Fruit fly (Drosophila melanogaster): ENCODE data around the gene CG5953.

CG5953 gene

dm6 chr2L:16491752-16492616 lies 40.7 kb downstream of the CG5953 start:
- TF ChIP-seq Sry-δ (GFP tag; optimal IDR thresholded peaks at IDR 0.05) (no peak), Dip2 (GFP tag; IDR thresholded peaks at IDR 0.05) (no peak), Stat92E (GFP tag; optimal IDR thresholded peaks at IDR 0.05) (peak in 1 of 3 experiments; percentile 17), CG2199 (GFP tag; IDR thresholded peaks at IDR 0.05) (no peak; the same call in 2 of the 3 replicates), CG6654 (GFP tag; optimal IDR thresholded peaks at IDR 0.05) (peak; percentile 98), CG10543 (GFP tag; optimal IDR thresholded peaks at IDR 0.05) (peak; percentile 19), bsh (GFP tag; optimal IDR thresholded peaks at IDR 0.05) (peak in 1 of 2 experiments; percentile 3), cg (GFP tag; optimal IDR thresholded peaks at IDR 0.05) (peak; percentile 52), Jarid2 (GFP tag; optimal IDR thresholded peaks at IDR 0.05) (peak; percentile 20), mirr (GFP tag; optimal IDR thresholded peaks at IDR 0.05) (peak; percentile 8), lola (GFP tag; optimal IDR thresholded peaks at IDR 0.05) (peak in 1 of 3 experiments; percentile 32), crol (GFP tag; IDR thresholded peaks at IDR 0.05) (peak; percentile 81), ftz-f1 (GFP tag; optimal IDR thresholded peaks at IDR 0.05) (peak; percentile 22), CG15269 (tag; optimal IDR thresholded peaks at IDR 0.05) (no peak), cad (GFP tag; optimal IDR thresholded peaks at IDR 0.05) (peak; percentile 81), hth (optimal IDR thresholded peaks at IDR 0.05) (no peak)

DNA sequence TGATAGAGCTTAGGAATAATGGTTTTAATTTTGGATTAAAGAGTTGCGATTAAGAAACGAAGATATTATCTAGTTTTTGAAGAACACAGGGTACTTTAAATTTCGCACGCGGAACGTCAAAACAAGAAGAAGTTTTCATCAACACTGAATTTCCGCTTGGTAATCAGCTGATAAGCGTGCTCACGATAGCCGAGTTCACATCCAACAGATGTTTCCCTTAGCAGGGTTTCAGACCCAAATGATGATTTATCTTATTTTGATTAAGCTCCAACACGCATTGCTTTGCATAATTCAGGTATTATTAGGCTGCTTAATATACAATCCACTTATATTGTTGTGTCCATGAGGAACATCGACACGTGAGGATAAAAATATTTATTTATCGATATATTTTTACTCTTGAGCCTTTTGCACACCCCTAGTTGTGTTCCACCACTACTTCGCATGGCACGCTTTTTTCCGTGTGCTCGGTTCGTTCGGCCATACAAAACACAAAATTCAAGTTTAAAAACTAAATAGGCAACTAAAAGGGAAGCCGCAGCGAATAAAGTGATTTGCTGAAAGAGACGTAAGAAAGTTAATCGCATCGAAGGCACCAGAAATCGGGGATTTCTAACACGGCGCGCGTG lies 41.4 kb downstream of the CG5953 start, which contains the start of gene Tpr2:
TSS of gene Tpr2 (plus strand) at position 418 of the 629 bp plus-strand sequence.
- TF ChIP-seq Fer1 (GFP tag; optimal IDR thresholded peaks at IDR 0.05): peak; percentile 31
- TF ChIP-seq btn (GFP tag; optimal IDR thresholded peaks at IDR 0.05): no peak
- TF ChIP-seq Hand (GFP tag; optimal IDR thresholded peaks at IDR 0.05): peak; percentile 36
- peak; percentile 66 for TF ChIP-seq CG10431 (GFP tag; optimal IDR thresholded peaks at IDR 0.05)
- no peak for TF ChIP-seq nom (GFP tag; optimal IDR thresholded peaks at IDR 0.05)
- TF ChIP-seq her (GFP tag; optimal IDR thresholded peaks at IDR 0.05): peak; percentile 59
- peak; percentile 28 for TF ChIP-seq pum (GFP tag; optimal IDR thresholded peaks at IDR 0.05)
- TF ChIP-seq knrl (GFP tag; IDR thresholded peaks at IDR 0.05; ENCODE audit: partially characterized antibody): peak; percentile 96
- peak; percentile 74 for TF ChIP-seq hkb (optimal IDR thresholded peaks at IDR 0.05)
- no peak for TF ChIP-seq hkb (GFP tag; IDR thresholded peaks at IDR 0.05)
- peak; percentile 83 for TF ChIP-seq CG12391 (tag; optimal IDR thresholded peaks at IDR 0.05)
- peak; percentile 54 for TF ChIP-seq CG11504 (tag; optimal IDR thresholded peaks at IDR 0.05)
- no peak for TF ChIP-seq jing (GFP tag; optimal IDR thresholded peaks at IDR 0.05)
- peak; percentile 84 for TF ChIP-seq CG14710 (tag; optimal IDR thresholded peaks at IDR 0.05)
- peak; percentile 64 for TF ChIP-seq CG4617 (GFP tag; optimal IDR thresholded peaks at IDR 0.05; ENCODE audit: borderline replicate concordance)
- TF ChIP-seq CG4328 (GFP tag; optimal IDR thresholded peaks at IDR 0.05): no peak
- TF ChIP-seq E2f1 (GFP tag; IDR thresholded peaks at IDR 0.05): peak; percentile 22; the same call in 1 of the 2 replicates
- TF ChIP-seq CG17328 (GFP tag; IDR thresholded peaks at IDR 0.05): no peak
- TF ChIP-seq Dek (tag; optimal IDR thresholded peaks at IDR 0.05): peak; percentile 30
- no peak for TF ChIP-seq CkIIα-i1 (GFP tag; IDR thresholded peaks at IDR 0.05)
- no peak for TF ChIP-seq CG7357 (GFP tag; IDR thresholded peaks at IDR 0.05)
- peak; percentile 35 for TF ChIP-seq CG12104 (GFP tag; optimal IDR thresholded peaks at IDR 0.05)
- TF ChIP-seq CG2678 (tag; optimal IDR thresholded peaks at IDR 0.05): peak; percentile 38
- peak; percentile 87 for TF ChIP-seq Max (GFP tag; optimal IDR thresholded peaks at IDR 0.05)
- TF ChIP-seq Nf-YC (tag; optimal IDR thresholded peaks at IDR 0.05): peak; percentile 69
- peak; percentile 36 for TF ChIP-seq Dad (GFP tag; optimal IDR thresholded peaks at IDR 0.05)
- TF ChIP-seq CG18619 (GFP tag; optimal IDR thresholded peaks at IDR 0.05): peak; percentile 59
- TF ChIP-seq yki (optimal IDR thresholded peaks at IDR 0.05): peak; percentile 9
- TF ChIP-seq Abd-B (GFP tag; optimal IDR thresholded peaks at IDR 0.05): no peak
- TF ChIP-seq CG12769 (tag; optimal IDR thresholded peaks at IDR 0.05): no peak
- TF ChIP-seq wek (GFP tag; optimal IDR thresholded peaks at IDR 0.05): peak; percentile 21
